Fruit fly (Drosophila melanogaster) whole organism, prepupa: ENCODE measurements around the gene CG46394.

ENCODE experiments used
- CG10631 ChIP-seq: fragments of 200-800 bp; sonication (Bioruptor generic); optimal IDR thresholded peaks from 2 replicates; lab custom pipeline; 2016; ENCODE audit warnings: missing biosample characterization, missing genetic modification characterization
- CG10669 ChIP-seq: fragments of 200-800 bp; sonication (Bioruptor generic); optimal IDR thresholded peaks from 3 replicates; lab custom pipeline; 2018; ENCODE audit warnings: missing biosample characterization, mild to moderate bottlenecking, missing genetic modification characterization, moderate library complexity
- CG11294 ChIP-seq: fragments of 200-800 bp; sonication (Bioruptor generic); IDR thresholded peaks from 2 replicates; pipeline ENCODE4 v1.3.6; 2022; ENCODE audit warnings: missing biosample characterization, missing genetic modification characterization
- CG11762 ChIP-seq: fragments of 200-800 bp; sonication (Bioruptor generic); optimal IDR thresholded peaks from 3 replicates; lab custom pipeline; 2016; ENCODE audit warnings: missing biosample characterization, missing genetic modification characterization; ENCODE audit not compliant: insufficient read depth
- CG15336 ChIP-seq: fragments of 200-800 bp; sonication (Bioruptor generic); IDR thresholded peaks from 2 replicates; pipeline ENCODE4 v1.3.6; 2022; ENCODE audit warnings: missing biosample characterization, missing genetic modification characterization
- CG1621 ChIP-seq: fragments of 200-800 bp; sonication (Bioruptor generic); optimal IDR thresholded peaks from 3 replicates; lab custom pipeline; 2018; ENCODE audit warnings: missing biosample characterization, mild to moderate bottlenecking, missing genetic modification characterization
- CG16779 ChIP-seq: fragments of 200-800 bp; sonication (Bioruptor generic); optimal IDR thresholded peaks from 3 replicates; lab custom pipeline; 2017; ENCODE audit warnings: missing biosample characterization, mild to moderate bottlenecking, missing genetic modification characterization
- CG31627 ChIP-seq: fragments of 200-800 bp; sonication (Bioruptor generic); optimal IDR thresholded peaks from 3 replicates; lab custom pipeline; 2016; ENCODE audit warnings: missing biosample characterization, missing genetic modification characterization
- CG32006 ChIP-seq: fragments of 200-800 bp; sonication (Bioruptor generic); optimal IDR thresholded peaks from 3 replicates; lab custom pipeline; 2017; ENCODE audit warnings: missing biosample characterization, mild to moderate bottlenecking, missing genetic modification characterization
- CG34406 ChIP-seq: fragments of 200-800 bp; sonication (Bioruptor generic); optimal IDR thresholded peaks from 3 replicates; lab custom pipeline; 2016; ENCODE audit warnings: missing biosample characterization, missing genetic modification characterization
- CG3919 ChIP-seq: fragments of 200-800 bp; sonication (Bioruptor generic); optimal IDR thresholded peaks from 3 replicates; lab custom pipeline; 2016; ENCODE audit warnings: missing biosample characterization, missing genetic modification characterization
- CG4318 ChIP-seq: fragments of 200-800 bp; sonication (Bioruptor generic); optimal IDR thresholded peaks from 3 replicates; lab custom pipeline; 2017; ENCODE audit warnings: missing biosample characterization, mild to moderate bottlenecking, missing genetic modification characterization
- CG6163 ChIP-seq: fragments of 200-800 bp; sonication (Bioruptor generic); IDR thresholded peaks from 3 replicates; pipeline ENCODE4 v1.3.6; 2022; ENCODE audit warnings: missing biosample characterization, missing genetic modification characterization
- CG6276 ChIP-seq: fragments of 200-800 bp; sonication (Bioruptor generic); optimal IDR thresholded peaks from 2 replicates; lab custom pipeline; 2017; ENCODE audit warnings: missing biosample characterization, mild to moderate bottlenecking, missing genetic modification characterization
- CG6792 ChIP-seq: fragments of 200-800 bp; sonication (Bioruptor generic); optimal IDR thresholded peaks from 3 replicates; lab custom pipeline; 2016; ENCODE audit warnings: missing biosample characterization, missing genetic modification characterization
- CG6808 ChIP-seq: fragments of 200-800 bp; sonication (Bioruptor generic); optimal IDR thresholded peaks from 3 replicates; lab custom pipeline; 2017; ENCODE audit warnings: missing biosample characterization, missing genetic modification characterization, mild to moderate bottlenecking, moderate library complexity, missing genetic modification reagents
- CG6854 ChIP-seq: fragments of 200-800 bp; sonication (Bioruptor generic); optimal IDR thresholded peaks from 2 replicates; lab custom pipeline; 2017; ENCODE audit warnings: missing biosample characterization, mild to moderate bottlenecking, missing genetic modification characterization
- CG7368 ChIP-seq: fragments of 200-800 bp; sonication (Bioruptor generic); optimal IDR thresholded peaks from 3 replicates; lab custom pipeline; 2016; ENCODE audit warnings: missing biosample characterization, missing genetic modification characterization
- CG8119 ChIP-seq: fragments of 200-800 bp; sonication (Bioruptor generic); IDR thresholded peaks from 3 replicates; pipeline ENCODE4 v1.3.6; 2022; ENCODE audit warnings: missing biosample characterization, missing genetic modification characterization
- CG8319 ChIP-seq: fragments of 200-800 bp; sonication (Bioruptor generic); optimal IDR thresholded peaks from 3 replicates; lab custom pipeline; 2016; ENCODE audit warnings: missing biosample characterization, missing genetic modification characterization
- CG8632 ChIP-seq: fragments of 200-800 bp; sonication (Bioruptor generic); optimal IDR thresholded peaks from 3 replicates; lab custom pipeline; 2016; ENCODE audit warnings: missing biosample characterization, missing genetic modification characterization
- Eip75B ChIP-seq: fragments of 200-800 bp; sonication (Bioruptor generic); optimal IDR thresholded peaks from 3 replicates; lab custom pipeline; 2016; ENCODE audit warnings: missing biosample characterization, missing genetic modification characterization
- Eip78C ChIP-seq: fragments of 200-800 bp; sonication (Bioruptor generic); peaks from one replicate; lab custom pipeline; 2016; ENCODE audit warnings: missing biosample characterization, missing genetic modification characterization
- Eip93F ChIP-seq: fragments of 200-800 bp; sonication (Bioruptor generic); optimal IDR thresholded peaks from 2 replicates; lab custom pipeline; 2016; ENCODE audit warnings: missing biosample characterization, mild to moderate bottlenecking, missing genetic modification characterization
- Ets21C ChIP-seq: fragments of 200-800 bp; sonication (Bioruptor generic); optimal IDR thresholded peaks from 3 replicates; lab custom pipeline; 2016; ENCODE audit warnings: missing biosample characterization, missing genetic modification characterization
- Gug ChIP-seq: fragments of 200-800 bp; sonication (Bioruptor generic); IDR thresholded peaks from 2 replicates; pipeline ENCODE4 v1.3.6; 2022; ENCODE audit warnings: missing biosample characterization, missing genetic modification characterization
- Hr38 ChIP-seq: sonication (Bioruptor generic); optimal IDR thresholded peaks from 2 replicates; lab custom pipeline; 2016; ENCODE audit warnings: missing biosample characterization, missing genetic modification characterization
- Hr39 ChIP-seq: fragments of 200-800 bp; sonication (Bioruptor generic); optimal IDR thresholded peaks from 2 replicates; lab custom pipeline; 2016; ENCODE audit warnings: missing biosample characterization, missing genetic modification characterization
- Hr4 ChIP-seq: fragments of 200-800 bp; sonication (Bioruptor generic); optimal IDR thresholded peaks from 3 replicates; lab custom pipeline; 2016; ENCODE audit warnings: missing biosample characterization, missing genetic modification characterization
- Lpt ChIP-seq: fragments of 200-800 bp; sonication (Bioruptor generic); optimal IDR thresholded peaks from 3 replicates; lab custom pipeline; 2016; ENCODE audit warnings: missing biosample characterization, missing genetic modification characterization
- Met ChIP-seq: fragments of 200-800 bp; sonication (Bioruptor generic); optimal IDR thresholded peaks from 3 replicates; lab custom pipeline; 2016; ENCODE audit warnings: missing biosample characterization, missing genetic modification characterization
- OdsH ChIP-seq: fragments of 200-800 bp; sonication (Bioruptor generic); optimal IDR thresholded peaks from 3 replicates; lab custom pipeline; 2016; ENCODE audit warnings: missing biosample characterization, missing genetic modification characterization
- Smox ChIP-seq: fragments of 200-800 bp; sonication (Bioruptor generic); optimal IDR thresholded peaks from 3 replicates; lab custom pipeline; 2016; ENCODE audit warnings: missing biosample characterization, missing genetic modification characterization
- Sox102F ChIP-seq: fragments of 200-800 bp; sonication (Bioruptor generic); optimal IDR thresholded peaks from 2 replicates; lab custom pipeline; 2016; ENCODE audit warnings: missing biosample characterization, mild to moderate bottlenecking, missing genetic modification characterization
- Sox14 ChIP-seq: fragments of 200-800 bp; sonication (Bioruptor generic); optimal IDR thresholded peaks from 3 replicates; lab custom pipeline; 2016; ENCODE audit warnings: missing biosample characterization, missing genetic modification characterization
- achi ChIP-seq: fragments of 200-800 bp; sonication (Bioruptor generic); optimal IDR thresholded peaks from 3 replicates; lab custom pipeline; 2016; ENCODE audit warnings: missing biosample characterization, missing genetic modification characterization
- acj6 ChIP-seq: fragments of 200-800 bp; sonication (Bioruptor generic); optimal IDR thresholded peaks from 3 replicates; lab custom pipeline; 2016; ENCODE audit warnings: missing biosample characterization, missing genetic modification characterization
- cyc ChIP-seq: fragments of 200-800 bp; sonication (Bioruptor generic); optimal IDR thresholded peaks from 3 replicates; lab custom pipeline; 2016; ENCODE audit warnings: missing biosample characterization, missing genetic modification characterization
- dac ChIP-seq: fragments of 200-800 bp; sonication (Bioruptor generic); optimal IDR thresholded peaks from 2 replicates; lab custom pipeline; 2017; ENCODE audit warnings: missing biosample characterization, mild to moderate bottlenecking, missing genetic modification characterization
- dsx ChIP-seq: fragments of 200-800 bp; optimal IDR thresholded peaks from 3 replicates; lab custom pipeline; 2019; ENCODE audit warnings: missing biosample characterization, mild to moderate bottlenecking, missing genetic modification characterization, moderate library complexity; ENCODE audit not compliant: poor library complexity, severe bottlenecking
- fd59A ChIP-seq: fragments of 200-800 bp; sonication (Bioruptor generic); optimal IDR thresholded peaks from 2 replicates; lab custom pipeline; 2017; ENCODE audit warnings: missing biosample characterization, mild to moderate bottlenecking, missing genetic modification characterization, missing genetic modification reagents
- lz ChIP-seq: fragments of 200-800 bp; sonication (Bioruptor generic); optimal IDR thresholded peaks from 3 replicates; lab custom pipeline; 2016; ENCODE audit warnings: missing biosample characterization, missing genetic modification characterization
- net ChIP-seq: fragments of 200-800 bp; sonication (Bioruptor generic); optimal IDR thresholded peaks from 3 replicates; lab custom pipeline; 2016; ENCODE audit warnings: missing biosample characterization, missing genetic modification characterization
- pdm3 ChIP-seq: fragments of 200-800 bp; sonication (Bioruptor generic); optimal IDR thresholded peaks from 3 replicates; lab custom pipeline; 2016; ENCODE audit warnings: missing biosample characterization, missing genetic modification characterization
- salr ChIP-seq, 2 experiments: fragments of 200-800 bp; sonication (Bioruptor generic); optimal IDR thresholded peaks; 3 replicates each; lab custom pipeline; 2016 to 2018; ENCODE audit warnings: missing biosample characterization in 2 of 2, missing genetic modification characterization in 2 of 2, mild to moderate bottlenecking in 1 of 2
- spab ChIP-seq: fragments of 200-800 bp; sonication (Bioruptor generic); optimal IDR thresholded peaks from 2 replicates; lab custom pipeline; 2017; ENCODE audit warnings: missing biosample characterization, mild to moderate bottlenecking, missing genetic modification characterization, missing genetic modification reagents
- svp ChIP-seq: fragments of 200-800 bp; sonication (Bioruptor generic); peaks from one replicate; lab custom pipeline; 2016; ENCODE audit warnings: missing biosample characterization, missing genetic modification characterization
- topi ChIP-seq: fragments of 200-800 bp; sonication (Bioruptor generic); optimal IDR thresholded peaks from 3 replicates; lab custom pipeline; 2016; ENCODE audit warnings: missing biosample characterization, missing genetic modification characterization
- vri ChIP-seq: fragments of 200-800 bp; sonication (Bioruptor generic); optimal IDR thresholded peaks from 3 replicates; lab custom pipeline; 2016; ENCODE audit warnings: missing biosample characterization, mild to moderate bottlenecking, missing genetic modification characterization

Gene CG46394

DNA sequence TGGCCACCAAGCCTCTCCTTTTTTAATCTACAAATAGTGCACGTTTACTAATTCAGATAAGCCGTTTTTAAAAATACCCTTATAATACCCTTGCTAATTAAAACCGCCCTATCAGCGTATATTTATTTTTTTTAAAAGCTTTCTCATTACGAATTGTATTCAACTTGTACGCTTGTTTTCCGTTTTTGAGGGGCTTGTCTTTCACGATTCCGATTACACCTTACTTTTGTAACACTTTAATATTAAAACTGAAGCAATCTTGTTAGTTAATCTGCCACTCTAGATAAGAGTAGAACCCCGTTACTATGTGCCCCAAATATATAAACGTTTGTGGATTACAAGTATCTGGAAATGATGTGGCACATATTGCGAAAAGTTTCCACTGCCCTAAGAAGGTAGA lies 22.6 kb downstream of the CG46394 start:
- no peak for TF ChIP-seq CG31627 (GFP tag; lab: Kevin White, UChicago)
- no peak for TF ChIP-seq pdm3 (GFP tag; lab: Kevin White, UChicago)
- no peak for TF ChIP-seq CG8632 (GFP tag; lab: Kevin White, UChicago)
- no peak for TF ChIP-seq Hr39 (GFP tag; lab: Kevin White, UChicago)
- no peak for TF ChIP-seq CG7368 (GFP tag; lab: Kevin White, UChicago)
- TF ChIP-seq Gug: no peak
- no peak for TF ChIP-seq CG32006 (GFP tag; lab: Kevin White, UChicago)
- no peak for TF ChIP-seq lz (GFP tag; lab: Kevin White, UChicago)
- TF ChIP-seq spab (GFP tag; lab: Kevin White, UChicago): no peak
- TF ChIP-seq Smox (GFP tag; lab: Kevin White, UChicago): no peak
- no peak for TF ChIP-seq Sox14 (GFP tag; lab: Kevin White, UChicago)
- no peak for TF ChIP-seq OdsH (GFP tag; lab: Kevin White, UChicago)
- TF ChIP-seq CG15336 (GFP tag; lab: Robert Waterston, UW): no peak
- no peak for TF ChIP-seq Hr38 (GFP tag; lab: Kevin White, UChicago)
- no peak for TF ChIP-seq achi
- no peak for TF ChIP-seq CG3919

DNA sequence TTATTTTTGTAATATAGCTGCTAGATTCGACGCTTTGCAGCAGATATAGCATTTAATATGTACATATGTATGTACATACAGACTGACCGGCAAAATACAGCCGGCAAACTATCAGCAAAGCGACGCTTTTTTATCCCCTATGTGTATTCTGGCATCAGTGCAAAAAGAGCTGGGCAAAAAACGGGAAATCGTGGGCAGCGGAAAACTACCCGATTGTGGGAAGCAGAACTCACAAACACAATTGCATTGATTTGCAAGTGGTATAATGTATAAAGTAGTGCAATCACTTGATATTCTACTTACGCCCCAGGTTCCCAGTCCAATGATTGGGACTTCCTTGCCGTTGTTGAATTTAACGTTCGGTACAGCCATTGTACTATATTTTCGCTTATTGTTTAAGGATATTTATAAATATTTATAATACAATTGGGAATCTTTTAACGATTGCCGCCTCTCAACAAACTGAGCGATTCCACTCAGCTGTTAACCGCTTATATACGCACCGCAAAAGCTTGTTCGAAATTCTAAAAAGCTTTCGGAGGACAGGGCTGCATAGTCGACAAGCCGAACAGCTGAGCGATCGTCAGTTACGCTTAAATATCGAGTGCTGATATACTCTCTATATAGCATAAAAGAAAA lies 23.2 kb downstream of the CG46394 start:
- TF ChIP-seq dsx (GFP tag; lab: Kevin White, UChicago) (peak; percentile 35), CG6792 (no peak), CG6163 (GFP tag; lab: Robert Waterston, UW) (no peak), Eip93F (GFP tag; lab: Kevin White, UChicago) (peak; percentile 64), CG6276 (GFP tag; lab: Kevin White, UChicago) (no peak), Eip78C (GFP tag; lab: Kevin White, UChicago) (peak; percentile 66), cyc (GFP tag; lab: Kevin White, UChicago) (no peak), Gug (no peak), Hr4 (no peak), Met (no peak), net (GFP tag; lab: Kevin White, UChicago) (peak; percentile 7), CG6808 (GFP tag; lab: Kevin White, UChicago) (peak; percentile 17), Hr38 (GFP tag; lab: Kevin White, UChicago) (no peak), CG8119 (no peak; the same call in 2 of the 3 replicates), CG4318 (no peak), pdm3 (GFP tag; lab: Kevin White, UChicago) (no peak), CG8632 (GFP tag; lab: Kevin White, UChicago) (no peak), CG7368 (GFP tag; lab: Kevin White, UChicago) (no peak), CG10669 (GFP tag; lab: Kevin White, UChicago) (peak; percentile 5), salr (GFP tag; optimal IDR thresholded peaks at IDR 0.05; lab: Kevin White, UChicago) (no peak), Sox102F (GFP tag; lab: Kevin White, UChicago) (no peak), Eip75B (GFP tag; lab: Kevin White, UChicago) (no peak), Lpt (GFP tag; lab: Kevin White, UChicago) (no peak), Hr39 (GFP tag; lab: Kevin White, UChicago) (no peak), svp (GFP tag; lab: Kevin White, UChicago) (peak; percentile 50), acj6 (GFP tag; lab: Kevin White, UChicago) (no peak), topi (GFP tag; lab: Kevin White, UChicago) (peak; percentile 12), CG32006 (GFP tag; lab: Kevin White, UChicago) (no peak), CG11762 (GFP tag; lab: Kevin White, UChicago) (no peak), dac (GFP tag; lab: Kevin White, UChicago) (no peak), CG10631 (GFP tag; lab: Kevin White, UChicago) (no peak), Ets21C (no peak), CG6854 (GFP tag; lab: Kevin White, UChicago) (peak; percentile 48), Sox14 (GFP tag; lab: Kevin White, UChicago) (no peak), CG16779 (tag; lab: Kevin White, UChicago) (peak; percentile 4), Smox (GFP tag; lab: Kevin White, UChicago) (no peak), CG1621 (tag; lab: Kevin White, UChicago) (no peak), vri (GFP tag; lab: Kevin White, UChicago) (peak; percentile 3), CG11294 (GFP tag; lab: Robert Waterston, UW) (no peak), fd59A (GFP tag; lab: Kevin White, UChicago) (no peak), CG8319 (GFP tag; lab: Kevin White, UChicago) (no peak), CG34406 (GFP tag; lab: Kevin White, UChicago) (no peak), CG15336 (GFP tag; lab: Robert Waterston, UW) (no peak)
